Fruit fly (Drosophila melanogaster) whole organism, embryonic: ENCODE results near the gene Usp8.

ENCODE experiments used
- Adf1 ChIP-seq: fragments of 200-800 bp; sonication (Bioruptor generic); IDR thresholded peaks from 2 replicates; pipeline ENCODE4 v1.3.6; 2022; ENCODE audit warnings: missing biosample characterization, missing genetic modification characterization
- Atf6 ChIP-seq: fragments of 200-800 bp; sonication (Bioruptor generic); IDR thresholded peaks from 2 replicates; pipeline ENCODE4 v1.3.6; 2022; ENCODE audit warnings: missing biosample characterization, missing genetic modification characterization
- B-H2 ChIP-seq: fragments of 200-800 bp; sonication (Bioruptor generic); optimal IDR thresholded peaks from 2 replicates; lab custom pipeline; 2018; ENCODE audit warnings: missing biosample characterization, mild to moderate bottlenecking, missing genetic modification characterization
- Bgb ChIP-seq: fragments of 200-800 bp; sonication (Bioruptor generic); IDR thresholded peaks from 2 replicates; pipeline ENCODE4 v1.3.6; 2022; ENCODE audit warnings: missing biosample characterization, missing genetic modification characterization; ENCODE audit not compliant: partially characterized antibody
- CG10959 ChIP-seq: fragments of 200-800 bp; sonication (Bioruptor generic); IDR thresholded peaks from 2 replicates; pipeline ENCODE4 v1.3.6; 2022; ENCODE audit warnings: missing biosample characterization, missing genetic modification characterization
- CG14860 ChIP-seq: fragments of 200-800 bp; sonication (Bioruptor generic); IDR thresholded peaks from 3 replicates; pipeline ENCODE4 v1.3.6; 2022; ENCODE audit warnings: missing biosample characterization, missing genetic modification characterization; ENCODE audit not compliant: partially characterized antibody
- CG15601 ChIP-seq: fragments of 200-800 bp; sonication (Bioruptor generic); optimal IDR thresholded peaks from 3 replicates; lab custom pipeline; 2019; ENCODE audit warnings: missing biosample characterization, mild to moderate bottlenecking, missing genetic modification characterization, moderate library complexity
- CG18764 ChIP-seq: fragments of 200-800 bp; sonication (Bioruptor generic); optimal IDR thresholded peaks from 3 replicates; lab custom pipeline; 2016; ENCODE audit warnings: missing biosample characterization, missing genetic modification characterization
- CG2116 ChIP-seq: fragments of 200-800 bp; sonication (Bioruptor generic); optimal IDR thresholded peaks from 3 replicates; lab custom pipeline; 2018; ENCODE audit warnings: missing biosample characterization, mild to moderate bottlenecking, missing genetic modification characterization
- CG31365 ChIP-seq: fragments of 200-800 bp; sonication (Bioruptor generic); optimal IDR thresholded peaks from 2 replicates; lab custom pipeline; 2018; ENCODE audit warnings: missing biosample characterization, mild to moderate bottlenecking, missing genetic modification characterization
- CG3847 ChIP-seq: fragments of 200-800 bp; sonication (Bioruptor generic); IDR thresholded peaks from 2 replicates; pipeline ENCODE4 v1.3.6; 2022; ENCODE audit warnings: missing biosample characterization, missing genetic modification characterization
- CG4424 ChIP-seq: fragments of 200-800 bp; sonication (Bioruptor generic); optimal IDR thresholded peaks from 3 replicates; lab custom pipeline; 2016; ENCODE audit warnings: missing biosample characterization, missing genetic modification characterization
- CG4707 ChIP-seq: fragments of 200-800 bp; sonication (Bioruptor generic); optimal IDR thresholded peaks from 2 replicates; lab custom pipeline; 2018; ENCODE audit warnings: missing biosample characterization, mild to moderate bottlenecking, missing genetic modification characterization, moderate library complexity
- CG8089 ChIP-seq: fragments of 200-800 bp; sonication (Bioruptor generic); optimal IDR thresholded peaks from 3 replicates; lab custom pipeline; 2016; ENCODE audit warnings: missing biosample characterization, missing genetic modification characterization
- CHES-1-like ChIP-seq: fragments of 200-800 bp; sonication (Bioruptor generic); optimal IDR thresholded peaks from 2 replicates; lab custom pipeline; 2016; ENCODE audit warnings: missing biosample characterization, missing genetic modification characterization
- Eip74EF ChIP-seq, 2 experiments: fragments of 200-800 bp in 1 of 2; fragments of >200 bp in 1 of 2; sonication (Bioruptor generic) in 1 of 2; optimal IDR thresholded peaks; 2 replicates each; lab custom pipeline; 2017 to 2019; ENCODE audit warnings: missing biosample characterization in 2 of 2, missing genetic modification characterization in 2 of 2, mild to moderate bottlenecking in 1 of 2, moderate library complexity in 1 of 2
- HLH3B ChIP-seq: fragments of 200-800 bp; sonication (Bioruptor generic); IDR thresholded peaks from 2 replicates; pipeline ENCODE4 v1.3.6; 2022; ENCODE audit warnings: missing biosample characterization, missing genetic modification characterization
- Hand ChIP-seq: fragments of 200-800 bp; sonication (Bioruptor generic); optimal IDR thresholded peaks from 2 replicates; lab custom pipeline; 2017; ENCODE audit warnings: mild to moderate bottlenecking, missing biosample characterization, missing genetic modification reagents, missing genetic modification characterization
- Hr51 ChIP-seq, 2 experiments: fragments of 200-800 bp; sonication (Bioruptor generic); optimal IDR thresholded peaks; 2 replicates in 1 of 2; 3 replicates in 1 of 2; lab custom pipeline; 2016 to 2018; ENCODE audit warnings: missing biosample characterization in 2 of 2, missing genetic modification characterization in 2 of 2, mild to moderate bottlenecking in 1 of 2, moderate library complexity in 1 of 2
- Jarid2 ChIP-seq: fragments of 200-800 bp; sonication (Bioruptor generic); optimal IDR thresholded peaks from 3 replicates; lab custom pipeline; 2017; ENCODE audit warnings: mild to moderate bottlenecking, missing biosample characterization, missing genetic modification reagents, missing genetic modification characterization
- Kr ChIP-seq: fragments of 200-800 bp; sonication (Bioruptor generic); optimal IDR thresholded peaks from 2 replicates; lab custom pipeline; 2017; ENCODE audit warnings: missing biosample characterization, mild to moderate bottlenecking, missing genetic modification characterization
- Lhr ChIP-seq: fragments of 200-800 bp; sonication (Bioruptor generic); optimal IDR thresholded peaks from 3 replicates; lab custom pipeline; 2017; ENCODE audit warnings: mild to moderate bottlenecking, missing biosample characterization, missing genetic modification reagents, missing genetic modification characterization
- MBD-R2 ChIP-seq: fragments of 200-800 bp; sonication (Bioruptor generic); IDR thresholded peaks from 2 replicates; pipeline ENCODE4 v1.3.6; 2022; ENCODE audit warnings: missing biosample characterization, missing genetic modification characterization
- MESR4 ChIP-seq: fragments of 200-800 bp; sonication (Bioruptor generic); optimal IDR thresholded peaks from 2 replicates; lab custom pipeline; 2018; ENCODE audit warnings: missing biosample characterization, mild to moderate bottlenecking, missing genetic modification characterization, moderate library complexity
- Nf-YC ChIP-seq: fragments of 200-800 bp; optimal IDR thresholded peaks from 3 replicates; lab custom pipeline; 2019; ENCODE audit warnings: missing biosample characterization, mild to moderate bottlenecking, missing genetic modification characterization, moderate library complexity
- Opbp ChIP-seq: fragments of 200-800 bp; sonication (Bioruptor generic); IDR thresholded peaks from 3 replicates; pipeline ENCODE4 v1.3.6; 2022; ENCODE audit warnings: missing biosample characterization, missing genetic modification characterization; ENCODE audit not compliant: partially characterized antibody
- Optix ChIP-seq: fragments of 200-800 bp; sonication (Bioruptor generic); IDR thresholded peaks from 3 replicates; pipeline ENCODE4 v1.3.6; 2022; ENCODE audit warnings: missing biosample characterization, missing genetic modification characterization
- Scr ChIP-seq: fragments of 200-800 bp; sonication (Bioruptor generic); IDR thresholded peaks from 2 replicates; pipeline ENCODE4 v1.3.6; 2022; ENCODE audit warnings: missing biosample characterization, missing genetic modification characterization; ENCODE audit not compliant: partially characterized antibody
- bowl ChIP-seq: fragments of 200-800 bp; sonication (Bioruptor generic); IDR thresholded peaks from 2 replicates; pipeline ENCODE4 v1.3.6; 2022; ENCODE audit warnings: missing biosample characterization, missing genetic modification characterization
- chn ChIP-seq: fragments of 200-800 bp; sonication (Bioruptor generic); optimal IDR thresholded peaks from 2 replicates; lab custom pipeline; 2016; ENCODE audit warnings: missing biosample characterization, missing genetic modification characterization
- dati ChIP-seq: fragments of 200-800 bp; sonication (Bioruptor generic); IDR thresholded peaks from 2 replicates; pipeline ENCODE4 v1.3.6; 2022; ENCODE audit warnings: missing biosample characterization, missing genetic modification characterization
- gt ChIP-seq: fragments of 200-800 bp; sonication (Bioruptor generic); IDR thresholded peaks from 2 replicates; pipeline ENCODE4 v1.3.6; 2022; ENCODE audit warnings: missing biosample characterization, missing genetic modification characterization
- hth ChIP-seq: fragments of >200 bp; optimal IDR thresholded peaks from 2 replicates; lab custom pipeline; 2017; ENCODE audit warnings: inconsistent platforms
- inv ChIP-seq: fragments of 200-800 bp; sonication (Bioruptor generic); IDR thresholded peaks from 2 replicates; pipeline ENCODE4 v1.3.6; 2022; ENCODE audit warnings: missing biosample characterization, missing genetic modification characterization; ENCODE audit not compliant: partially characterized antibody
- kah ChIP-seq: fragments of 200-800 bp; sonication (Bioruptor generic); optimal IDR thresholded peaks from 2 replicates; lab custom pipeline; 2018; ENCODE audit warnings: missing biosample characterization, mild to moderate bottlenecking, missing genetic modification characterization
- lbe ChIP-seq: fragments of 200-800 bp; sonication (Bioruptor generic); optimal IDR thresholded peaks from 2 replicates; lab custom pipeline; 2016; ENCODE audit warnings: missing biosample characterization, mild to moderate bottlenecking, missing genetic modification characterization
- pan ChIP-seq, 4 experiments: fragments of >200 bp in 3 of 4; fragments of 200-800 bp in 1 of 4; sonication (Bioruptor generic) in 1 of 4; optimal IDR thresholded peaks in 3 of 4; IDR thresholded peaks in 1 of 4; 2 replicates each; pipeline versions ENCODE4 v1.3.6 to Lab custom; 2017 to 2022; ENCODE audit warnings: missing biosample characterization in 2 of 4, missing genetic modification characterization in 2 of 4, mixed read lengths in 1 of 4
- prd ChIP-seq, 3 experiments: fragments of >200 bp in 2 of 3; fragments of 200-800 bp in 1 of 3; sonication (Bioruptor generic) in 1 of 3; optimal IDR thresholded peaks in 2 of 3; IDR thresholded peaks in 1 of 3; 2 replicates in 2 of 3; 3 replicates in 1 of 3; pipeline versions ENCODE4 v1.3.6 to Lab custom; 2017 to 2022; ENCODE audit warnings: missing biosample characterization in 1 of 3, missing genetic modification characterization in 1 of 3
- shn ChIP-seq: fragments of 200-800 bp; sonication (Bioruptor generic); optimal IDR thresholded peaks from 3 replicates; lab custom pipeline; 2016; ENCODE audit warnings: missing biosample characterization, missing genetic modification characterization
- sisA ChIP-seq: fragments of 200-800 bp; sonication (Bioruptor generic); IDR thresholded peaks from 2 replicates; pipeline ENCODE4 v1.3.6; 2022; ENCODE audit warnings: missing biosample characterization, missing genetic modification characterization
- stwl ChIP-seq: fragments of 200-800 bp; sonication (Bioruptor generic); optimal IDR thresholded peaks from 3 replicates; lab custom pipeline; 2018; ENCODE audit warnings: missing biosample characterization, mild to moderate bottlenecking, missing genetic modification characterization, moderate library complexity
- tin ChIP-seq: fragments of 200-800 bp; sonication (Bioruptor generic); optimal IDR thresholded peaks from 3 replicates; lab custom pipeline; 2016; ENCODE audit warnings: missing biosample characterization, missing genetic modification characterization
- trem ChIP-seq: fragments of 200-800 bp; optimal IDR thresholded peaks from 3 replicates; lab custom pipeline; 2019; ENCODE audit warnings: missing biosample characterization, mild to moderate bottlenecking, missing genetic modification characterization, moderate library complexity
- zen ChIP-seq: fragments of 200-800 bp; sonication (Bioruptor generic); optimal IDR thresholded peaks from 3 replicates; lab custom pipeline; 2018; ENCODE audit warnings: missing biosample characterization, mild to moderate bottlenecking, missing genetic modification characterization, moderate library complexity
- zen2 ChIP-seq: fragments of 200-800 bp; sonication (Bioruptor generic); IDR thresholded peaks from 3 replicates; pipeline ENCODE4 v1.3.6; 2022; ENCODE audit warnings: missing biosample characterization, missing genetic modification characterization; ENCODE audit not compliant: partially characterized antibody
- zfh2 ChIP-seq: fragments of 200-800 bp; sonication (Bioruptor generic); optimal IDR thresholded peaks from 2 replicates; lab custom pipeline; 2016; ENCODE audit warnings: missing biosample characterization, missing genetic modification characterization

Usp8 gene

DNA sequence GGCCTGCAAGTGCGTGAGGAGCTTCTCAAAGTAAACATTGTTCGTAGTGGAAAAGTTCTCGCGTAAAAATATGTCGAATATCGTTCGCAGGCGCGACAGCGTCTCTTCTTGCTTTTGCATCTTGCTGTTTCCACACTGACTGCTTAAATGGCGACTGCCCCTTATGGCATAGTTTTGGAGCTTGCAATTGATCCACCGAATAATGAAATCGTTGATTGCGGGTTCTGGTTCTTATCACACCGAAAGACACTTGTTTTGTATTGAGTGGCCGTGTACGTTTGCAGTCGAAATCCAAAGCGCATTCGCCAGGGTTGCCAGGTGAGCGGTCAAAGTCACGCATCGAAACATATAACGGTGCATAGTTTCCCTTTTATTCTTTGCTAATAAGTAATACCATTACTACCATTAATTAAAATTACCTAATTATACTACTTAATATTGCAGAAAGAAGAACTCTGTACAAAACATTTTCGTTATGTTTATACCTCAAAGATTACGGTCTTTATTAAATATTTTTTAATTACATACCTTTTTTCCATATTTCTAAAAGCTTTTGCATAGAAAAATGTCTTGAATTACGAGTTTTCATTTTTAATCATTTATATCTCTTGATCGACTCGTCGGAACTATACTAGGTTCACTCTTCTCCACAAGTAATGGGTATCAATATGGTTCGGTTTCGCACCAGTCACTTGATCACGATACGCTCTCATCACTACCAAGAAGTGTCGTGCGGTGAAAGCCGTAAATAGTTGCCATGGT lies 32.4 kb upstream of the Usp8 start, which contains the start of the genes CG7044 and Tbc1d22 (continued):
- TF ChIP-seq pan (optimal IDR thresholded peaks at IDR 0.05; lab: Kevin White, UChicago) = peak in 1 of 2 experiments; percentile 19
- peak in 1 of 2 experiments; percentile 33 for TF ChIP-seq pan (GFP tag; optimal IDR thresholded peaks at IDR 0.05 in 1 of 2, IDR thresholded peaks at IDR 0.05 in 1 of 2)
- TF ChIP-seq bowl (GFP tag; lab: Robert Waterston, UW) = no peak
- 0 out of 2 replicates have a peak, but pooled peaks have one; percentile 10 for TF ChIP-seq CG10959 (GFP tag; lab: Robert Waterston, UW)
- TF ChIP-seq zen (tag; lab: Kevin White, UChicago) = peak; percentile 24
- peak; percentile 36; the same call in 1 of the 2 replicates for TF ChIP-seq CG3847 (GFP tag; lab: Robert Waterston, UW)
- TF ChIP-seq Hand (GFP tag; lab: Kevin White, UChicago) = no peak
- TF ChIP-seq CG8089 = peak; percentile 18
- peak; percentile 88 for TF ChIP-seq kah (GFP tag; lab: Kevin White, UChicago)
- TF ChIP-seq lbe (GFP tag; lab: Kevin White, UChicago) = no peak
- peak; percentile 39 for TF ChIP-seq Scr (GFP tag; lab: Robert Waterston, UW)
- no peak for TF ChIP-seq CG31365
- no peak; the same call in 1 of the 2 replicates for TF ChIP-seq HLH3B (GFP tag; lab: Robert Waterston, UW)
- peak; percentile 25 for TF ChIP-seq CG15601
- TF ChIP-seq MBD-R2 = peak; percentile 63
- peak; percentile 9; the same call in 1 of the 3 replicates for TF ChIP-seq Opbp (GFP tag; lab: Robert Waterston, UW)
- no peak for TF ChIP-seq prd (optimal IDR thresholded peaks at IDR 0.05; lab: Kevin White, UChicago)
- peak; percentile 57; the same call in 2 of the 3 replicates for TF ChIP-seq prd (GFP tag; IDR thresholded peaks at IDR 0.05; lab: Robert Waterston, UW)
- TF ChIP-seq trem (tag; lab: Kevin White, UChicago) = peak; percentile 12
- no peak for TF ChIP-seq CG18764 (GFP tag; lab: Kevin White, UChicago)
- TF ChIP-seq Bgb (GFP tag; lab: Robert Waterston, UW) = peak; percentile 27; the same call in 1 of the 2 replicates
- peak; percentile 29 for TF ChIP-seq CG2116 (GFP tag; lab: Kevin White, UChicago)
- no peak for TF ChIP-seq hth (lab: Kevin White, UChicago)
- peak; percentile 70 for TF ChIP-seq zfh2 (GFP tag; lab: Kevin White, UChicago)
- no peak for TF ChIP-seq dati (GFP tag; lab: Robert Waterston, UW)
- TF ChIP-seq Nf-YC = peak; percentile 54
- TF ChIP-seq CG4424 (GFP tag; lab: Kevin White, UChicago) = peak; percentile 59
- peak; percentile 55 for TF ChIP-seq shn (GFP tag; lab: Kevin White, UChicago)
- no peak for TF ChIP-seq Adf1 (GFP tag; lab: Robert Waterston, UW)
- TF ChIP-seq MESR4 = peak; percentile 62
- peak; percentile 47; the same call in 1 of the 3 replicates for TF ChIP-seq CG14860 (GFP tag; lab: Robert Waterston, UW)
- no peak for TF ChIP-seq B-H2 (GFP tag; lab: Kevin White, UChicago)
- no peak for TF ChIP-seq Optix
- TF ChIP-seq chn (GFP tag; lab: Kevin White, UChicago) = peak; percentile 55
- peak; percentile 38; the same call in 1 of the 2 replicates for TF ChIP-seq inv
- no peak for TF ChIP-seq Jarid2 (GFP tag; lab: Kevin White, UChicago)
- TF ChIP-seq Hr51 (GFP tag; optimal IDR thresholded peaks at IDR 0.05; lab: Kevin White, UChicago) = peak in 1 of 2 experiments; percentile 16
- TF ChIP-seq zen2 (GFP tag; lab: Robert Waterston, UW) = no peak; the same call in 2 of the 3 replicates
- TF ChIP-seq CHES-1-like (GFP tag; lab: Kevin White, UChicago) = peak; percentile 3
- TF ChIP-seq sisA (GFP tag; lab: Robert Waterston, UW) = peak; percentile 54; the same call in 1 of the 2 replicates
- TF ChIP-seq stwl (tag; lab: Kevin White, UChicago) = peak; percentile 37
- TF ChIP-seq Lhr = peak; percentile 61
- no peak for TF ChIP-seq CG4707 (GFP tag; lab: Kevin White, UChicago)
- peak; percentile 51 for TF ChIP-seq tin
- no peak for TF ChIP-seq Atf6 (GFP tag; lab: Robert Waterston, UW)
- TF ChIP-seq Kr (GFP tag; lab: Kevin White, UChicago) = no peak
- no peak for TF ChIP-seq gt (GFP tag; lab: Robert Waterston, UW)
- no peak for TF ChIP-seq Eip74EF (GFP tag; optimal IDR thresholded peaks at IDR 0.05; lab: Kevin White, UChicago)
